Fruit fly (Drosophila melanogaster) whole organism: ENCODE results near the gene lectin-37Da.
A peak's percentile ranks its signal among the peaks of the same experiment; 100 is the strongest.

ENCODE experiments used
- CG8478 ChIP-seq: fragments of >200 bp; optimal IDR thresholded peaks from 2 replicates; lab custom pipeline; 2018; ENCODE audit warnings: inconsistent platforms
- Dll ChIP-seq: fragments of >200 bp; optimal IDR thresholded peaks from 2 replicates; lab custom pipeline; 2017
- EcR ChIP-seq, 2 experiments: fragments of >200 bp; optimal IDR thresholded peaks; 2 replicates each; lab custom pipeline; 2017; ENCODE audit warnings: missing biosample characterization in 2 of 2, missing genetic modification characterization in 2 of 2, missing genetic modification reagents in 2 of 2
- pan ChIP-seq: fragments of >200 bp; optimal IDR thresholded peaks from 2 replicates; lab custom pipeline; 2017
- psq ChIP-seq: fragments of >200 bp; optimal IDR thresholded peaks from 2 replicates; lab custom pipeline; 2017
- usp ChIP-seq: fragments of >200 bp; optimal IDR thresholded peaks from 2 replicates; lab custom pipeline; 2017; ENCODE audit warnings: missing biosample characterization, missing genetic modification characterization, mixed read lengths

The lectin-37Da gene

DNA sequence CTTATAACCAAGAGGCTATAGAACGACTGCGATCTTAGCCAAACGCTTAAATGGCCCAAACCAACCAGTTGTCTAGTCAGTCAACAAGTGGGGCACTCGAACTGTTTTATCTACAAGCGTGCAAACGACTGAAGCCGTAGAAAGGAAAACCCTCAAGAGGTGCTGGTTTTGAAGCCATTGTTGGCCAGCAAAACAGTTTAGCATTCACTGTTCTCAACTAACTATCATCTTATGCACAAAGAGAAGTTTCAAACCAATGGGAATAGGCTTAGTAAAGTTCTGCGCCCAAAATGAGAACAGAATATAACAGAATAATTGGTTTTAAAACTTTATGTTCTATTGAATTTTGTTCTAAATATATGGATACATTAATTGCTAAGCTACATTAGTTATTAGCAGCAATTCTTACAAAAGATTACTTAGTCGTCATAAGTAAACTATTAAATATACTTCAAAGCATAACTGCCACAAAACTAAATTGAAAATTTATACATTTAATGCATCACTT, 24.4 kb upstream of the lectin-37Da start, which contains the start of gene CG31798:
Gene CG31798 (plus strand): TSS at position 458 of the 508 bp plus-strand sequence.
- no peak for TF ChIP-seq psq
- TF ChIP-seq Dll (lab: Kevin White, UChicago), result no peak
- no peak for TF ChIP-seq CG8478
- TF ChIP-seq usp (GFP tag; lab: Kevin White, UChicago), result no peak
- no peak for TF ChIP-seq EcR (GFP tag; optimal IDR thresholded peaks at IDR 0.05; lab: Kevin White, UChicago)
- no peak for TF ChIP-seq pan (lab: Kevin White, UChicago)

DNA sequence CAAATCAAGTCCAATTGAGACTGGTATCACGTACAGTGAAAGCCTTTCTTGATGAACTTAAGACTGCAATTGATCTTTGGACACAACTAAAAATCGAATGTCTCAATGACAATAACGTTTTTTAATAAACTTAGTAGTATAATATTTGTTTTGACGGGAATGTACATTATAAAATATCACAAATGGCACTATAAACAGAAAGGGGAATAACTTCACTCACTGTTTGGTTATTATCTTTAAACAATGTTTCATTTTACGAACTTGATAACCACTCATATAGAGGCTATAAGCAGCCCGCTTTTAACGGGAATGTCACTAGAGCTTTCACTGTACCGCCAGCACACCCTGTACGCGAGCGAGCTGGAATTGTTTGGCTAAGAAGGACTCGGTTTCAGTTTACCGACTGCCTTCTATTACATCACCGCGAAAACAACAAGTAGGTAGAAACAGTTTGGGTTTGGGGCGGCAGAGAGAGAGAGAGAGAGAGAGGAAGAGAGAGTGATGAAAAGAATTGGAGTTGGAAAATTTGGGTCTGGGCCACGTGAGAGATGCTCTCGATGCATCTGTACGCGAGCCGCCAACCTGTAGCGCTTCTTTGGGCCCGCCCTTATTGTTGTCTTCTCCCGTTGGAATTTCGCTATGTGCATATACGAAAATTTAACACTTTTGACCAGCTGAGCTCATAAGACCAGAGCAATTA, 20.4 kb upstream of the lectin-37Da start:
- no peak for TF ChIP-seq EcR (GFP tag; optimal IDR thresholded peaks at IDR 0.05; lab: Kevin White, UChicago)
- peak; percentile 54 for TF ChIP-seq Dll (lab: Kevin White, UChicago)

DNA sequence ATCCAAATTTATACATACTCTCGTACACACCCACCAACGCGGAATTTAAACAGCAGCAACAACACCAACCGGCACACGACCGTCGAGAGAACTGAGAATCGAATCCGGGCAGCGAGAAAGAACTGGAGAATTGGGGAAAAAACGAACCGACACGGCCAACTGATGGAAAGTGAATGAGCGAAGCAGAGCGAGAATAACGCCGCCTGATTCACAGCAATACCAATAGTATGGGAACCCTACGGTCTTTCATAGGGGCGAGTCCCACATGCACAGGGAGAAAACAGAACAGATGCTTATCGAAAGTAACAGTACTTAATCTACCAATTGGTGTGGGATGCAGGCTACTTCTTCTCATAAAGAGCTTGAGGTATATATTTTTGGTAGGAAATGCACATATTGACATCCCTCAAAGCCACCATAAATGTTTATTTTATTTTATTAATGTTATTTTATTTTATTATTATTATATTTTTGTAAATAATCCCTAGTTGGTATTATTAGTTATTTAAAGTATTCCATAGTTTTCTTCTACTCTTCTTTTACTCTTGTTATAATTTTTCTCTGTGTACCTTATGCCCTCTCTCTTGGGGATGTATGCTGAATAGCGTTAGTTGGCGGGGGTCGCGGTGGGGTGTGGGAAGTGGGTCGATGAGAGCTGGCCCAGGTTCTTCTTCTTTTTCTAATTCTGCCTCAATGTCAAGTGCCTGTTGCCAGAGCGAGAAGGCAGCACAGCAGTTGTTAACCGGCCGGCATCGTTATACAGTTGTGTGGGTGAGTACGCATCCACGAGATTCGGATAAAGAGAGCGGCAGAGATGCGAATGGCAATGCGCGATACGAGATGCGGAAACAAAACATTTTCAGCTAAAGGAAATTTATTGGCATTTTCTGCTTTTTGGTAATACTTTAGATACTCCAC, 19.5 kb upstream of the lectin-37Da start, which contains the start of gene CG17544:
Gene CG17544 (minus strand): TSS at position 177 of the 918 bp plus-strand sequence.
- TF ChIP-seq CG8478 (no peak), EcR (GFP tag; optimal IDR thresholded peaks at IDR 0.05; lab: Kevin White, UChicago) (no peak), usp (GFP tag; lab: Kevin White, UChicago) (no peak), psq (no peak), Dll (lab: Kevin White, UChicago) (no peak), pan (lab: Kevin White, UChicago) (no peak)

DNA sequence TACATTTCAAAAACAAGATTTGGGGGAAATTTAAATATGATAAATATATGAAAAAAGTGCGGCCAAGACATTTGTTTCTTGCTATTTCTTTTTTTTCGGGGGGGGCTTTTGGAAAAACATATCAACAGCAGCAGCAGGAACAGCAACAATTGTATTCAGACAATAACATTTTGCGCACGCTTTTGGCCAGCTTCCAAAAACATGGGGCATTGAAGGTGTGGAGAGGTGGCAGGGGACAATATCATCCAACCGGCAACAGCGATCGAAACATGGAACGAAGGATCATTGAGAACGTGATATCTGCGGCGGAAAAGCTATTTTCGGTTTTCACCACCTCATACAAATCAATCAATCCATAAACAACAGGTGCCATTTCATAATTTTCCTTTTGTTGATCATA, 16.2 kb upstream of the lectin-37Da start:
- TF ChIP-seq CG8478 (no peak), usp (GFP tag; lab: Kevin White, UChicago) (no peak), psq (no peak), pan (lab: Kevin White, UChicago) (no peak), EcR (GFP tag; optimal IDR thresholded peaks at IDR 0.05; lab: Kevin White, UChicago) (no peak), Dll (lab: Kevin White, UChicago) (no peak)

DNA sequence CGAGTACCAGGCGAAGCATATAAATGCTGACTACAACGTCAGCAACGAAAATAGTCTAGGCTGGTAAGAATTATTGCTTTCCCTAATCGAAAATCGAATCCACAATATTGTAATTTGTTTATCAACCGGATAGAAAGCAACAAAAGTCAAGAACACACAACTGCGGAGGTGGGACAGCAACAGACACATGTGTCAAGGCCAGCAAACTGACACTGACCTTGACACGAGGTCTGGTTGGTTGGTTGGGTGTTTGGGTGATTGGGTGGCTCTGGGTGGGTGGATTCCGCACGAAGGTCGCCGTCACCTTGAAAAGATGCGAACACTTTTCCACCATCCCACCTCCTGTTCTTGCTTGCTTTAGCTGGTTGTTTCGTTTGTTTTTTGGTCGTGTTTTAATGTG, 15.4 kb upstream of the lectin-37Da start:
- no peak for TF ChIP-seq usp (GFP tag; lab: Kevin White, UChicago)
- no peak for TF ChIP-seq pan (lab: Kevin White, UChicago)

DNA sequence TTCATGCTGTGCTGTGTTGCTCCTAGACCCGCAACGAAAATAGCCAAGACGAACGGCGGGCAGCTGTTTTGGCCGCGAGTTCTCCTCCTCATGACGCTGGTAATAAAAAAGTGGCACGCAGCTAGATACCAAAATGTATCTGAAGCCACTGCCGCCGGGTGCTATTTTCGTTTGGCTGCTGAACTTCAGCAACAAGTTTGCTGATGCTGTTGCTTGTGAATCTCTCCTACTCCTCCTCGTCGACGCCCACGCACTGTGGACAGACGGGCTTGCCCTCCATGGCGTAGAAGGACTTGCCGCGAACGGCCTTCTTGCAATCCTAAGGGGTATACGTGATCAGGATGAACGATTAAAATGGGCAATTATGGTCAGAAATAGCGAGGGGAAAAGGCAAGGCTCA, 14.7 kb upstream of the lectin-37Da start:
- TF ChIP-seq EcR (GFP tag; optimal IDR thresholded peaks at IDR 0.05; lab: Kevin White, UChicago), result no peak
- no peak for TF ChIP-seq Dll (lab: Kevin White, UChicago)
- no peak for TF ChIP-seq CG8478
- TF ChIP-seq pan (lab: Kevin White, UChicago), result no peak
- TF ChIP-seq psq, result no peak
- TF ChIP-seq usp (GFP tag; lab: Kevin White, UChicago), result no peak

DNA sequence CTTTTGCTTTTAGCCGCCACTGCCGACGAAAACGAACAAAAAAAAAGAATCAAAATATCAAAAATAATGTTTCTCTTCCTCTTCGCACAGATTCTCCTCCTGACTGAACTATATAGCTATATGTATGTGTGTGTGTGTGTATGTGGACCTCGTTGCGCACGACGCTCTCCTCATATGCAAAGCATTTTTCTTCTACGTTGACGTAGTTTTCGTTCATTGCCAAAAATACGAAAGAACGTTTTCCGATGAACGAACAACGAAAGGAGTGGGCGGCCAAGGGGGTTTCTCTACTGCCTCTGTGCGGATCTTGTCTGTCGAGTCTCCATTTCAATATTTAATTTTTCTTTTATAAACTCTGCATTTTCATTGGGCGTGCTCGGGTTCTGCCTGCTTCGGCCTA, 13.3 kb upstream of the lectin-37Da start:
- no peak for TF ChIP-seq Dll (lab: Kevin White, UChicago)
- TF ChIP-seq pan (lab: Kevin White, UChicago), result no peak
- TF ChIP-seq EcR (GFP tag; optimal IDR thresholded peaks at IDR 0.05; lab: Kevin White, UChicago), result no peak
- TF ChIP-seq psq, result no peak
- no peak for TF ChIP-seq CG8478

DNA sequence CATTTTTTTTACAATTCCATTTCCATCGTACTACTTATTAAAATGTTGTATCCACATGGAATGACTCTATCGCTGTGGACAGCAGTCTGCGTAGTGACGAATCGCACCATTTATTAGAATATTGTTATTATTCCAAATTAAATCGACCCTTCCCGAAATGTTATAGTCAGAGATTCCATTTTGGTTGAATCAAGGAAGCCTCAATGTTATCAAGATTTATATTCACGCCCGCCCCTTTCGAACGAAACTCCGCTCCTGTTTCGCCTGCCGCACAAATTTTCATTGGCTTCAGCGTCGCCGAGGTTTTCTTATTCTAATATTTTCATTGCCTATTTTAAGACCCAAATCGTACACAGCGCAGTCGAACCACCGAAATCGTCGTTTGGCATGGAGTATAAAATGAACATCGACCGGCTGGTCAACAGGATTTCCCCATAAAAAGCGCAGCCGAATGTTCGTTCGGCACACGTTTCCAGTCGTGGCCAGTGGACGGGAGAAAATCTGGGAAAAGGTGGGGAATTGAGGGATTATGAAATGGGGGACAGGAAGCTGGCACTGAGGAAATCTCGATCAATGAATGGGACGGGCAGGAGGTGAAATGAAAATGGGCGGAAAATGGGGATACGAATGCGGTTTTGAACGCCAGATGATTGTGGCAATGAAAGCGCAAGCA, 12.3 kb upstream of the lectin-37Da start:
- TF ChIP-seq EcR (GFP tag; optimal IDR thresholded peaks at IDR 0.05; lab: Kevin White, UChicago) (no peak), CG8478 (no peak), pan (lab: Kevin White, UChicago) (no peak), psq (no peak)

DNA sequence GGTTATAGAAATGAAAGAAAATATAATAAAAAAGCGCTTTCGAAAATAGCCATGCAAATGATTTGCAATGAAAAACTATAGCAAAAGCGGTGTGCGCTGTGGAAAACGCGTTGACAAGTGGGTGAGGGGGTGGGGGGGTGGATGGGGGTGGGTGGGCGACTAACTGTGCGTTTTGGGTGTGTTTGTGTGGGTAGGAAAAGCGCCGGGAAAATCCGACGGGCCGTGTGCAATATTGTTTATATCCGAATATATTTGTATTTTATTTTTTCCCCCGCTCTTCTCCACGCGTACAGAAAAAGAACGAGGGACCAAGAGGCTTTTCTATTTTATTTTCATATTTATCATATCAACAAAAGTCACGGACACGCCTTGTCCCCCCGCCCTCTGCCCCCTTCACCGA, 11.7 kb upstream of the lectin-37Da start:
- TF ChIP-seq CG8478 (no peak), EcR (GFP tag; optimal IDR thresholded peaks at IDR 0.05; lab: Kevin White, UChicago) (no peak), psq (no peak)

DNA sequence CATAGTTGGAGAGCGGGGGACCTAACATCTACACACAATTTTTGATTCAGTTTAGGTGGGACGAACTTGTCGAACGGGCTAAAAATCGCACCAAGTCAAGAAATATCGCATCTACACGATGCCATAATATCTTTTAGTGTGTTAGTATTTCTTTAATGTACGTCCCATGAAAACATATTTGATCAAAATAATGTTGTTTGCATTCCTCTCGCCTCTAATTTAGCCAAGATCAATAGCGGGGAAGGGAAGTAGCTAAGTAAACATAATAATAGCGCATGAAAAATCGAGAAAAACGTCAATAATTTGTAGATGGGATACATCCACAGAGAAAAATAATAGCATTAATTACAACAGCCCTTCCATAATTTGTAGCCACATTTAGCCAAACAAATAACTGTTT, 6.2 kb upstream of the lectin-37Da start:
- no peak for TF ChIP-seq usp (GFP tag; lab: Kevin White, UChicago)
- TF ChIP-seq psq, result no peak
- TF ChIP-seq Dll (lab: Kevin White, UChicago), result no peak
- no peak for TF ChIP-seq EcR (GFP tag; optimal IDR thresholded peaks at IDR 0.05; lab: Kevin White, UChicago)
- no peak for TF ChIP-seq CG8478
- TF ChIP-seq pan (lab: Kevin White, UChicago), result no peak

DNA sequence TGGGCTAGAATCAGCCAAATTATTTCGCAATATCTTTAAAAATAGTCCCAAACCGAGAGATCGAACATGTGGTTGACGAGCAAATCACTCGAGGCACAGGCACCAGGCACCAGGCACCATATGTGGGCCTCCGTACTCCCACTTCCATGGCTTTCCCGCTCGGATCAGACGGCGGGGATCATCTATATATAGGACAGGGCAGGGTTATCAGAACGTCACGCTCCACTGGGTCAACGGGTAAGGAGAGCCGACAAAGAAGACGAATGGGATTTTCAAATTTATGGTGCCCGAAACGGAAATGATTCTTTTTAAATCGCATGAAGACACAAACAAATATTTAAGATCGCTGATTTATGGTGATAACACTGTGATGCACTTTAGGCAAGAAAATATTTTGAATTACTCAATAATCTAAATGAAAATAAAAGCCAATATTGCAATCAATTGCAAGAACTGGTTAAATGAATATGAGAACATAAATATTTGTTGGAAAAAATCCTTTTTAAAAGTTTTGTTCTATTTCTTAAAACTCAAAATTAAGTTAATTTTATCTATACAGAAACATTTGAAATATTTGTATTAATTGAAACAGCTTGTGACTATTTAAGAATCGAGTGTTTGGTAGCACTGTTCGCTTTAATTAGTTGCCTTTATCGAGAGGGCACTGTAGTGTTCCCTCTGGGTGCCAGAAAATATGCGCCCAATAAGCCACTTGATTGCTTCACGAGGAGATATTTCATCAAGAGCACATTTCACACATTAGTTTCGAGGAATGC, 4.8 kb upstream of the lectin-37Da start:
- TF ChIP-seq Dll (lab: Kevin White, UChicago) (no peak), psq (no peak), CG8478 (no peak), EcR (GFP tag; optimal IDR thresholded peaks at IDR 0.05; lab: Kevin White, UChicago) (no peak), usp (GFP tag; lab: Kevin White, UChicago) (no peak)
